Worm (Caenorhabditis elegans) whole organism, L4 larva: Measurements from ENCODE around the gene C11E4.6.

Experiments used
- D1046.2 ChIP-seq: fragments of 200-800 bp; sonication (Bioruptor generic); IDR thresholded peaks from 2 replicates; pipeline ENCODE4 v1.3.6; 2022; ENCODE audit warnings: missing genetic modification characterization, missing compliant biosample characterization
- F26F4.8 ChIP-seq: fragments of 200-800 bp; sonication (Bioruptor generic); conservative IDR thresholded peaks from 2 replicates; pipeline ENCODE4 v1.3.6; 2022; ENCODE audit warnings: missing genetic modification characterization, missing compliant biosample characterization
- F37D6.2 ChIP-seq: sonication (generic microtip); optimal IDR thresholded peaks from 2 replicates; lab custom pipeline; 2016; ENCODE audit warnings: mild to moderate bottlenecking, missing genetic modification characterization, missing compliant biosample characterization
- R02D3.7 ChIP-seq: fragments of 150-350 bp; sonication (generic microtip); optimal IDR thresholded peaks from 3 replicates; lab custom pipeline; 2014; ENCODE audit warnings: missing biosample characterization, missing genetic modification characterization
- T20F7.1 ChIP-seq: fragments of 200-800 bp; sonication (Bioruptor generic); optimal IDR thresholded peaks from 2 replicates; lab custom pipeline; 2018; ENCODE audit warnings: mild to moderate bottlenecking, missing genetic modification characterization, missing compliant biosample characterization
- T26A8.4 ChIP-seq: fragments of 200-800 bp; sonication (Bioruptor generic); IDR thresholded peaks from 2 replicates; pipeline ENCODE4 v1.3.6; 2022; ENCODE audit warnings: missing genetic modification characterization, missing compliant biosample characterization
- Y48G9A.11 ChIP-seq: fragments of 200-800 bp; sonication (Bioruptor generic); IDR thresholded peaks from 2 replicates; pipeline ENCODE4 v1.3.6; 2022; ENCODE audit warnings: missing genetic modification reagents, missing genetic modification characterization, missing compliant biosample characterization
- ZK337.2 ChIP-seq: fragments of 200-800 bp; sonication (Bioruptor generic); IDR thresholded peaks from 2 replicates; pipeline ENCODE4 v1.3.6; 2022; ENCODE audit warnings: missing genetic modification reagents, missing genetic modification characterization, missing compliant biosample characterization
- ZK546.5 ChIP-seq, 2 experiments: sonication (generic microtip); optimal IDR thresholded peaks; 2 replicates each; lab custom pipeline; 2017; ENCODE audit warnings: missing biosample characterization in 2 of 2, missing genetic modification characterization in 2 of 2
- ama-1 ChIP-seq: fragments of 150-350 bp; optimal IDR thresholded peaks from 2 replicates; lab custom pipeline; 2014; ENCODE audit warnings: inconsistent platforms, mixed read lengths
- arid-1 ChIP-seq: fragments of 200-800 bp; sonication (Bioruptor generic); conservative IDR thresholded peaks from 2 replicates; pipeline ENCODE4 v1.3.6; 2022; ENCODE audit warnings: missing genetic modification reagents, missing genetic modification characterization, missing compliant biosample characterization
- attf-4 ChIP-seq: sonication (generic microtip); optimal IDR thresholded peaks from 3 replicates; lab custom pipeline; 2017; ENCODE audit warnings: missing biosample characterization, missing genetic modification characterization
- ceh-20 ChIP-seq: fragments of 200-800 bp; sonication (Bioruptor generic); IDR thresholded peaks from 2 replicates; pipeline ENCODE4 v1.3.6; 2022; ENCODE audit warnings: missing genetic modification reagents, missing genetic modification characterization, missing compliant biosample characterization
- ceh-28 ChIP-seq: fragments of 150-350 bp; optimal IDR thresholded peaks from 2 replicates; lab custom pipeline; 2014; ENCODE audit warnings: missing biosample characterization, missing genetic modification reagents, missing genetic modification characterization
- cey-2 ChIP-seq: sonication (generic microtip); optimal IDR thresholded peaks from 3 replicates; lab custom pipeline; 2017; ENCODE audit warnings: missing genetic modification characterization, mild to moderate bottlenecking, missing compliant biosample characterization, antibody characterized with exemption, borderline replicate concordance; ENCODE audit not compliant: insufficient read depth
- ctbp-1 ChIP-seq: fragments of 200-800 bp; sonication (Bioruptor generic); IDR thresholded peaks from 2 replicates; pipeline ENCODE4 v1.3.6; 2022; ENCODE audit warnings: missing genetic modification reagents, missing genetic modification characterization, missing compliant biosample characterization
- daf-12 ChIP-seq: fragments of 150-350 bp; optimal IDR thresholded peaks from 2 replicates; lab custom pipeline; 2014; ENCODE audit warnings: missing biosample characterization, missing genetic modification reagents, missing genetic modification characterization
- daf-16 ChIP-seq, 3 experiments: sonication (generic microtip); optimal IDR thresholded peaks; 2 replicates each; lab custom pipeline; 2016 to 2017; ENCODE audit warnings: missing genetic modification characterization in 3 of 3, missing genetic modification reagents in 3 of 3, mild to moderate bottlenecking in 2 of 3, missing compliant biosample characterization in 2 of 3, missing biosample characterization in 1 of 3, moderate library complexity in 1 of 3
- dmd-6 ChIP-seq: fragments of 200-800 bp; sonication (Bioruptor generic); IDR thresholded peaks from 2 replicates; pipeline ENCODE4 v1.3.6; 2022; ENCODE audit warnings: missing genetic modification reagents, missing genetic modification characterization, missing compliant biosample characterization
- dmd-9 ChIP-seq: fragments of 200-800 bp; sonication (Bioruptor generic); IDR thresholded peaks from 2 replicates; pipeline ENCODE4 v1.3.6; 2022; ENCODE audit warnings: missing genetic modification reagents, missing genetic modification characterization, missing compliant biosample characterization
- dpl-1 ChIP-seq: fragments of 150-350 bp; optimal IDR thresholded peaks from 2 replicates; lab custom pipeline; 2014; ENCODE audit warnings: missing biosample characterization, missing genetic modification reagents, missing genetic modification characterization
- duxl-1 ChIP-seq: sonication (generic microtip); optimal IDR thresholded peaks from 2 replicates; lab custom pipeline; 2016; ENCODE audit warnings: mild to moderate bottlenecking, missing genetic modification characterization, moderate library complexity, missing compliant biosample characterization; ENCODE audit not compliant: poor library complexity
- fos-1 ChIP-seq: fragments of 150-350 bp; optimal IDR thresholded peaks from 2 replicates; lab custom pipeline; 2014; ENCODE audit warnings: missing biosample characterization, missing genetic modification characterization
- gei-8 ChIP-seq: fragments of 200-800 bp; sonication (Bioruptor generic); optimal IDR thresholded peaks from 2 replicates; lab custom pipeline; 2018; ENCODE audit warnings: mild to moderate bottlenecking, missing genetic modification characterization, missing compliant biosample characterization
- jun-1 ChIP-seq: fragments of 150-350 bp; optimal IDR thresholded peaks from 2 replicates; lab custom pipeline; 2014; ENCODE audit warnings: missing biosample characterization, missing genetic modification reagents, missing genetic modification characterization
- lim-7 ChIP-seq: fragments of 200-800 bp; sonication (Bioruptor generic); IDR thresholded peaks from 2 replicates; pipeline ENCODE4 v1.3.6; 2022; ENCODE audit warnings: missing genetic modification characterization, missing compliant biosample characterization
- lin-1 ChIP-seq: fragments of 200-800 bp; sonication (Bioruptor generic); IDR thresholded peaks from 2 replicates; pipeline ENCODE4 v1.3.6; 2022; ENCODE audit warnings: missing genetic modification reagents, missing genetic modification characterization, missing compliant biosample characterization
- lin-39 ChIP-seq: fragments of 150-350 bp; optimal IDR thresholded peaks from 2 replicates; lab custom pipeline; 2014; ENCODE audit warnings: missing biosample characterization, missing genetic modification reagents, missing genetic modification characterization
- madf-5 ChIP-seq, 2 experiments: fragments of 200-800 bp; sonication (Bioruptor generic); IDR thresholded peaks; 2 replicates each; pipeline ENCODE4 v1.3.6; 2022; ENCODE audit warnings: missing compliant biosample characterization in 2 of 2, missing genetic modification characterization in 2 of 2
- madf-9 ChIP-seq: fragments of 200-800 bp; sonication (Bioruptor generic); conservative IDR thresholded peaks from 2 replicates; pipeline ENCODE4 v1.3.6; 2022; ENCODE audit warnings: missing genetic modification reagents, missing genetic modification characterization, missing compliant biosample characterization
- mxl-3 ChIP-seq: fragments of 200-800 bp; sonication (Bioruptor generic); optimal IDR thresholded peaks from 2 replicates; lab custom pipeline; 2018; ENCODE audit warnings: mild to moderate bottlenecking, missing genetic modification characterization, missing compliant biosample characterization
- nhr-10 ChIP-seq: fragments of 150-350 bp; optimal IDR thresholded peaks from 2 replicates; lab custom pipeline; 2014; ENCODE audit warnings: missing biosample characterization, missing genetic modification characterization
- nhr-28 ChIP-seq: fragments of 150-350 bp; optimal IDR thresholded peaks from 2 replicates; lab custom pipeline; 2014; ENCODE audit warnings: missing biosample characterization, missing genetic modification characterization
- nhr-41 ChIP-seq: fragments of 200-800 bp; sonication (Bioruptor generic); IDR thresholded peaks from 2 replicates; pipeline ENCODE4 v1.3.6; 2022; ENCODE audit warnings: missing genetic modification reagents, missing genetic modification characterization, missing compliant biosample characterization
- nhr-76 ChIP-seq: fragments of 150-350 bp; optimal IDR thresholded peaks from 2 replicates; lab custom pipeline; 2014; ENCODE audit warnings: missing biosample characterization, missing genetic modification characterization
- pha-4 ChIP-seq, 2 experiments: fragments of 150-350 bp in 1 of 2; fragments of 200-800 bp in 1 of 2; sonication (Bioruptor generic) in 1 of 2; IDR thresholded peaks in 1 of 2; optimal IDR thresholded peaks in 1 of 2; 2 replicates each; pipeline versions ENCODE4 v1.3.6 to Lab custom; 2014 to 2022; ENCODE audit warnings: missing genetic modification characterization in 2 of 2, missing genetic modification reagents in 2 of 2, missing biosample characterization in 1 of 2, missing compliant biosample characterization in 1 of 2
- php-3 ChIP-seq: fragments of 200-800 bp; sonication (Bioruptor generic); IDR thresholded peaks from 2 replicates; pipeline ENCODE4 v1.3.6; 2022; ENCODE audit warnings: missing genetic modification reagents, missing genetic modification characterization, missing compliant biosample characterization
- pqm-1 ChIP-seq: sonication (generic microtip); optimal IDR thresholded peaks from 2 replicates; lab custom pipeline; 2017; ENCODE audit warnings: missing biosample characterization, missing genetic modification characterization
- rbr-2 ChIP-seq: sonication (generic microtip); optimal IDR thresholded peaks from 2 replicates; lab custom pipeline; 2016; ENCODE audit warnings: missing genotype, missing genetic modification characterization, missing compliant biosample characterization
- set-16 ChIP-seq: fragments of 200-800 bp; sonication (Bioruptor generic); IDR thresholded peaks from 2 replicates; pipeline ENCODE4 v1.3.6; 2022; ENCODE audit warnings: missing genetic modification reagents, missing genetic modification characterization, missing compliant biosample characterization
- skn-1 ChIP-seq: fragments of 150-350 bp; optimal IDR thresholded peaks from 2 replicates; lab custom pipeline; 2014; ENCODE audit warnings: missing biosample characterization, missing genetic modification characterization
- snpc-1.2 ChIP-seq: fragments of 200-800 bp; sonication (Bioruptor generic); IDR thresholded peaks from 2 replicates; pipeline ENCODE4 v1.3.6; 2022; ENCODE audit warnings: missing genetic modification reagents, missing genetic modification characterization, missing compliant biosample characterization
- spr-3 ChIP-seq: fragments of 200-800 bp; sonication (Bioruptor generic); optimal IDR thresholded peaks from 2 replicates; lab custom pipeline; 2018; ENCODE audit warnings: mild to moderate bottlenecking, missing genetic modification characterization, missing compliant biosample characterization
- unc-39 ChIP-seq: sonication (generic microtip); optimal IDR thresholded peaks from 2 replicates; lab custom pipeline; 2017; ENCODE audit warnings: missing biosample characterization, missing genetic modification characterization
- unc-62 ChIP-seq, 3 experiments: fragments of 150-350 bp in 1 of 3; sonication (generic microtip); optimal IDR thresholded peaks in 2 of 3; peaks in 1 of 3; 1 replicate in 1 of 3; 2 replicates in 2 of 3; lab custom pipeline; 2014 to 2017; ENCODE audit warnings: missing biosample characterization in 3 of 3, missing genetic modification characterization in 3 of 3, missing genetic modification reagents in 3 of 3, missing genotype in 1 of 3
- zag-1 ChIP-seq: fragments of 150-350 bp; optimal IDR thresholded peaks from 2 replicates; lab custom pipeline; 2014; ENCODE audit warnings: missing biosample characterization, missing genetic modification characterization
- zfp-2 ChIP-seq: sonication (generic microtip); optimal IDR thresholded peaks from 2 replicates; lab custom pipeline; 2016; ENCODE audit warnings: mild to moderate bottlenecking, missing genetic modification characterization, missing compliant biosample characterization
- zip-2 ChIP-seq: fragments of 150-350 bp; optimal IDR thresholded peaks from 2 replicates; lab custom pipeline; 2014; ENCODE audit warnings: missing biosample characterization, missing genetic modification characterization

The C11E4.6 gene

DNA sequence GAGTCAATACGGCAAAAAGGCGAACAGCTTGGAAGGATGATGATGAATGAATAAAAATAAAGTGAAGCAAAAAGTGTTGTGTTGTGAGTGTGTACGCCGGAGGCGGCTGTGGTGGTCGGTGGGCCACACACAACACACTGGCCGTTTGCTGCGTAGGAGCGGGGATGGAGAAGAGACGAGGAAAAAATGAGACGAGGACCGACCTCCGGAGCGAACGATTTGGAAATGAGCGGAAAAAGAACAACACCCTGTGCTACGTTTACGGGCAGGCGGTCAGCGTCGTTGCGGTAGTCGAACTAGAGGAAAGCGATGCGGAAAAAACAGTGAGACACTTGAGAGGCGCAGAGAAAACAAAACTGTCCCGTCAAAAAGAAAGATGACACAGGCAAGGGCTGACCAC is 26.8 kb downstream of the C11E4.6 start (continued):
- TF ChIP-seq Y48G9A.11 (GFP tag; lab: Robert Waterston, UW) (0 out of 2 replicates have a peak, but pooled peaks have one; percentile 8), ctbp-1 (no peak), F26F4.8 (no peak), nhr-41 (GFP tag; lab: Robert Waterston, UW) (0 out of 2 replicates have a peak, but pooled peaks have one; percentile 18), attf-4 (tag; lab: Kevin White, UChicago) (no peak)

DNA sequence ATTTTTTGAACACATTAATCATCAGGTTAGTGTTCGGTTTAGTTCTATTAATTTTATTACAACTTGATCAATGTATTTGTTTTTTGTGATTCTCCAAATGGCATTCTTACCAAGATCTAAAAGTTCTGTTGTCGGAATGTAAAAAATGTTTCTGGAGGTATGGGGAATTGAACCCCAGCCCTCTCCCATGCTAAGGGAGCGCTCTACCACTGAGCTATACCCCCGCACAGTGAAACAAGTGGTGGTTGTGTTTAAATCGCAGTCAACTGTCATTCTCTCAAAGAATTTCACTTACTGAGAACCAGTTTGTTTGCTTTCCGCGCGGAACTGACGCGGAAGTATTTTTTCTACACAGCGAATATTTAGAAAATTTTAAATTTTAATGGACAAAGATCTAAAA is 27.3 kb downstream of the C11E4.6 start:
- TF ChIP-seq mxl-3 (GFP tag; lab: Kevin White, UChicago) (peak; percentile 41), lin-1 (GFP tag; lab: Robert Waterston, UW) (peak; percentile 81), madf-5 (GFP tag; IDR thresholded peaks at IDR 0.05; lab: Robert Waterston, UW) (peak; percentile 86 to 87; a peak in 2 of 4 replicates), T20F7.1 (GFP tag; lab: Kevin White, UChicago) (peak; percentile 46), ZK546.5 (tag; optimal IDR thresholded peaks at IDR 0.05; lab: Kevin White, UChicago) (no peak), unc-39 (tag; lab: Kevin White, UChicago) (no peak), snpc-1.2 (peak; percentile 89), zip-2 (tag; lab: Kevin White, UChicago) (peak; percentile 48), dmd-6 (peak; percentile 29), daf-12 (tag; lab: Kevin White, UChicago) (no peak), zag-1 (tag; lab: Kevin White, UChicago) (no peak), unc-62 (GFP tag; optimal IDR thresholded peaks at IDR 0.05 in 1 of 2; lab: Kevin White, UChicago) (no peak), unc-62 (tag; optimal IDR thresholded peaks at IDR 0.05; lab: Kevin White, UChicago) (no peak), nhr-28 (tag; lab: Kevin White, UChicago) (no peak), R02D3.7 (no peak), rbr-2 (tag; lab: Kevin White, UChicago) (peak; percentile 58), ceh-20 (GFP tag; lab: Robert Waterston, UW) (peak; percentile 60; the same call in 1 of the 2 replicates), dpl-1 (GFP tag; lab: Kevin White, UChicago) (peak; percentile 19), spr-3 (GFP tag; lab: Kevin White, UChicago) (peak; percentile 63), cey-2 (tag; lab: Kevin White, UChicago) (no peak), nhr-10 (tag; lab: Kevin White, UChicago) (no peak), gei-8 (GFP tag; lab: Kevin White, UChicago) (peak; percentile 58), fos-1 (no peak), lim-7 (peak; percentile 95), php-3 (GFP tag; lab: Robert Waterston, UW) (peak; percentile 75), arid-1 (GFP tag; lab: Robert Waterston, UW) (peak; percentile 85), ceh-28 (no peak), lin-39 (tag; lab: Kevin White, UChicago) (no peak), pqm-1 (tag; lab: Kevin White, UChicago) (no peak), zfp-2 (tag; lab: Kevin White, UChicago) (no peak), ZK337.2 (peak; percentile 72; the same call in 1 of the 2 replicates), skn-1 (tag; lab: Kevin White, UChicago) (no peak), daf-16 (GFP tag; optimal IDR thresholded peaks at IDR 0.05; lab: Kevin White, UChicago) (peak; percentile 58 to 91), daf-16 (tag; optimal IDR thresholded peaks at IDR 0.05; lab: Kevin White, UChicago) (peak; percentile 30), F37D6.2 (peak; percentile 32), duxl-1 (tag; lab: Kevin White, UChicago) (peak; percentile 61), nhr-76 (tag; lab: Kevin White, UChicago) (no peak), Y48G9A.11 (GFP tag; lab: Robert Waterston, UW) (peak; percentile 79), jun-1 (tag; lab: Kevin White, UChicago) (no peak), T26A8.4 (peak; percentile 86), madf-9 (peak; percentile 83), ama-1 (lab: Kevin White, UChicago) (no peak), pha-4 (GFP tag; IDR thresholded peaks at IDR 0.05; lab: Robert Waterston, UW) (peak; percentile 94), pha-4 (tag; optimal IDR thresholded peaks at IDR 0.05; lab: Kevin White, UChicago) (no peak), D1046.2 (no peak), dmd-9 (GFP tag; lab: Robert Waterston, UW) (peak; percentile 68; the same call in 1 of the 2 replicates), set-16 (no peak)
